Worm (Caenorhabditis elegans) whole organism, L1 larva: ENCODE results near the gene pbo-4.
A peak's percentile ranks its signal among the peaks of the same experiment; 100 is the strongest.

Experiments used
- C16A3.4 ChIP-seq: fragments of 150-350 bp; optimal IDR thresholded peaks from 2 replicates; lab custom pipeline; 2014; ENCODE audit warnings: missing biosample characterization, missing genetic modification characterization
- C34B4.2 ChIP-seq: sonication (generic microtip); optimal IDR thresholded peaks from 2 replicates; lab custom pipeline; 2017; ENCODE audit warnings: mild to moderate bottlenecking, missing genetic modification characterization, missing compliant biosample characterization
- F16B12.6 ChIP-seq: fragments of 150-350 bp; optimal IDR thresholded peaks from 2 replicates; lab custom pipeline; 2014; ENCODE audit warnings: missing biosample characterization, missing genetic modification characterization
- Y116A8C.19 ChIP-seq: sonication (generic microtip); optimal IDR thresholded peaks from 2 replicates; lab custom pipeline; 2016; ENCODE audit warnings: missing compliant biosample characterization, missing genetic modification characterization, borderline replicate concordance
- aha-1 ChIP-seq: fragments of 150-350 bp; optimal IDR thresholded peaks from 2 replicates; lab custom pipeline; 2014; ENCODE audit warnings: missing biosample characterization, missing genetic modification characterization
- alr-1 ChIP-seq: fragments of 200-800 bp; sonication (Bioruptor generic); optimal IDR thresholded peaks from 2 replicates; lab custom pipeline; 2018; ENCODE audit warnings: borderline replicate concordance, mild to moderate bottlenecking, missing genetic modification characterization, missing compliant biosample characterization
- aly-2 ChIP-seq: fragments of 150-350 bp; optimal IDR thresholded peaks from 2 replicates; lab custom pipeline; 2014; ENCODE audit warnings: missing biosample characterization, missing genetic modification characterization
- ceh-88 ChIP-seq: fragments of 200-800 bp; sonication (Bioruptor generic); IDR thresholded peaks from 2 replicates; pipeline ENCODE4 v1.3.6; 2022; ENCODE audit warnings: missing genetic modification characterization, missing compliant biosample characterization
- ces-1 ChIP-seq: fragments of 150-350 bp; optimal IDR thresholded peaks from 2 replicates; lab custom pipeline; 2014; ENCODE audit warnings: missing biosample characterization, missing genetic modification reagents, missing genetic modification characterization
- dpl-1 ChIP-seq, 3 experiments: fragments of 150-350 bp in 2 of 3; sonication (generic microtip) in 1 of 3; optimal IDR thresholded peaks; 2 replicates each; lab custom pipeline; 2014 to 2017; ENCODE audit warnings: missing biosample characterization in 3 of 3, missing genetic modification characterization in 3 of 3, missing genetic modification reagents in 3 of 3
- dsc-1 ChIP-seq: sonication (generic microtip); optimal IDR thresholded peaks from 2 replicates; lab custom pipeline; 2016; ENCODE audit warnings: mild to moderate bottlenecking, missing genetic modification characterization, missing compliant biosample characterization
- efl-1 ChIP-seq, 4 experiments: fragments of 150-350 bp; optimal IDR thresholded peaks in 3 of 4; peaks in 1 of 4; 1 replicate in 1 of 4; 2 replicates in 3 of 4; lab custom pipeline; 2014; ENCODE audit warnings: missing biosample characterization in 2 of 4, missing genetic modification characterization in 2 of 4, missing genetic modification reagents in 2 of 4
- egl-27 ChIP-seq, 2 experiments: fragments of 150-350 bp in 1 of 2; sonication (generic microtip); optimal IDR thresholded peaks; 3 replicates each; lab custom pipeline; 2017 to 2018; ENCODE audit warnings: missing biosample characterization in 2 of 2, missing genetic modification characterization in 2 of 2, missing genetic modification reagents in 2 of 2
- elt-2 ChIP-seq: sonication (generic microtip); optimal IDR thresholded peaks from 2 replicates; lab custom pipeline; 2016; ENCODE audit warnings: missing genetic modification characterization, mild to moderate bottlenecking, inconsistent platforms, missing compliant biosample characterization, missing genetic modification reagents
- elt-3 ChIP-seq, 6 experiments: fragments of 150-350 bp in 1 of 6; sonication (generic microtip); optimal IDR thresholded peaks; 2 replicates each; lab custom pipeline; 2017 to 2018; ENCODE audit warnings: missing biosample characterization in 6 of 6, missing genetic modification characterization in 6 of 6, inconsistent platforms in 1 of 6
- ets-5 ChIP-seq: fragments of 200-800 bp; sonication (Bioruptor generic); IDR thresholded peaks from 2 replicates; pipeline ENCODE4 v1.3.6; 2022; ENCODE audit warnings: missing genetic modification characterization, missing compliant biosample characterization
- hlh-17 ChIP-seq: fragments of 200-800 bp; sonication (Bioruptor generic); optimal IDR thresholded peaks from 2 replicates; lab custom pipeline; 2018; ENCODE audit warnings: missing genetic modification characterization, mild to moderate bottlenecking, missing compliant biosample characterization, moderate library complexity, borderline replicate concordance
- hpl-2 ChIP-seq: fragments of 150-350 bp; optimal IDR thresholded peaks from 2 replicates; lab custom pipeline; 2014; ENCODE audit warnings: missing biosample characterization, missing genetic modification reagents, missing genetic modification characterization
- irx-1 ChIP-seq: sonication (generic microtip); optimal IDR thresholded peaks from 2 replicates; lab custom pipeline; 2016; ENCODE audit warnings: missing genetic modification characterization, missing compliant biosample characterization
- isw-1 ChIP-seq: fragments of 200-800 bp; sonication (Bioruptor generic); IDR thresholded peaks from 2 replicates; pipeline ENCODE4 v1.3.6; 2022; ENCODE audit warnings: missing genetic modification characterization, missing compliant biosample characterization
- jun-1 ChIP-seq: fragments of 150-350 bp; optimal IDR thresholded peaks from 2 replicates; lab custom pipeline; 2014; ENCODE audit warnings: missing biosample characterization, missing genetic modification reagents, missing genetic modification characterization
- lin-13 ChIP-seq: fragments of 150-350 bp; optimal IDR thresholded peaks from 2 replicates; lab custom pipeline; 2014; ENCODE audit warnings: missing biosample characterization, missing genetic modification reagents, missing genetic modification characterization
- lin-14 ChIP-seq: fragments of 200-800 bp; sonication (Bioruptor generic); optimal IDR thresholded peaks from 2 replicates; lab custom pipeline; 2018; ENCODE audit warnings: mild to moderate bottlenecking, missing genetic modification characterization, moderate library complexity, missing compliant biosample characterization
- lin-35 ChIP-seq, 2 experiments: fragments of 150-350 bp; optimal IDR thresholded peaks; 2 replicates each; lab custom pipeline; 2014; ENCODE audit warnings: missing biosample characterization in 2 of 2, missing genetic modification characterization in 2 of 2, missing genetic modification reagents in 2 of 2
- lir-3 ChIP-seq: sonication (generic microtip); optimal IDR thresholded peaks from 2 replicates; lab custom pipeline; 2016; ENCODE audit warnings: mild to moderate bottlenecking, missing genetic modification characterization, moderate library complexity, missing compliant biosample characterization; ENCODE audit not compliant: poor library complexity
- lsy-2 ChIP-seq, 2 experiments: fragments of 150-350 bp; optimal IDR thresholded peaks; 2 replicates each; lab custom pipeline; 2014; ENCODE audit warnings: missing biosample characterization in 2 of 2, missing genetic modification characterization in 2 of 2
- mab-9 ChIP-seq: fragments of 200-800 bp; sonication (Bioruptor generic); IDR thresholded peaks from 2 replicates; pipeline ENCODE4 v1.3.6; 2022; ENCODE audit warnings: missing genetic modification reagents, missing genetic modification characterization, missing compliant biosample characterization
- nhr-11 ChIP-seq: fragments of 150-350 bp; optimal IDR thresholded peaks from 2 replicates; lab custom pipeline; 2014; ENCODE audit warnings: missing biosample characterization, missing genetic modification characterization
- nhr-12 ChIP-seq: sonication (generic microtip); optimal IDR thresholded peaks from 2 replicates; lab custom pipeline; 2017; ENCODE audit warnings: missing biosample characterization, missing genetic modification characterization
- nhr-19 ChIP-seq: fragments of 200-800 bp; sonication (Bioruptor generic); conservative IDR thresholded peaks from 2 replicates; pipeline ENCODE4 v1.3.6; 2022; ENCODE audit warnings: missing genetic modification characterization, missing compliant biosample characterization
- nhr-71 ChIP-seq: sonication (generic microtip); optimal IDR thresholded peaks from 2 replicates; lab custom pipeline; 2016; ENCODE audit warnings: mild to moderate bottlenecking, missing genetic modification characterization, moderate library complexity, missing compliant biosample characterization
- nhr-77 ChIP-seq: fragments of 150-350 bp; optimal IDR thresholded peaks from 2 replicates; lab custom pipeline; 2014; ENCODE audit warnings: missing biosample characterization, missing genetic modification characterization
- nhr-85 ChIP-seq: sonication (generic microtip); peaks from one replicate; lab custom pipeline; 2016; ENCODE audit warnings: missing genetic modification characterization, inconsistent platforms, missing compliant biosample characterization
- nhr-90 ChIP-seq: sonication (generic microtip); optimal IDR thresholded peaks from 2 replicates; lab custom pipeline; 2016; ENCODE audit warnings: mild to moderate bottlenecking, missing genetic modification characterization, missing compliant biosample characterization; ENCODE audit not compliant: poor library complexity
- pag-3 ChIP-seq: sonication (generic microtip); optimal IDR thresholded peaks from 2 replicates; lab custom pipeline; 2017; ENCODE audit warnings: missing genetic modification characterization, mild to moderate bottlenecking, missing compliant biosample characterization, antibody characterized with exemption, borderline replicate concordance; ENCODE audit not compliant: insufficient read depth
- pax-3 ChIP-seq: fragments of 200-800 bp; sonication (Bioruptor generic); optimal IDR thresholded peaks from 2 replicates; lab custom pipeline; 2018; ENCODE audit warnings: mild to moderate bottlenecking, missing genetic modification characterization, moderate library complexity, missing compliant biosample characterization
- pqm-1 ChIP-seq: sonication (generic microtip); optimal IDR thresholded peaks from 3 replicates; lab custom pipeline; 2017; ENCODE audit warnings: missing biosample characterization, missing genetic modification characterization
- rnt-1 ChIP-seq: sonication (generic microtip); optimal IDR thresholded peaks from 2 replicates; lab custom pipeline; 2016; ENCODE audit warnings: mild to moderate bottlenecking, missing genetic modification characterization, moderate library complexity, missing compliant biosample characterization
- skn-1 ChIP-seq: fragments of 150-350 bp; optimal IDR thresholded peaks from 2 replicates; lab custom pipeline; 2014; ENCODE audit warnings: missing biosample characterization, missing genetic modification characterization
- snu-23 ChIP-seq: sonication (generic microtip); optimal IDR thresholded peaks from 2 replicates; lab custom pipeline; 2016; ENCODE audit warnings: missing genetic modification characterization, missing compliant biosample characterization
- sox-4 ChIP-seq: sonication (generic microtip); optimal IDR thresholded peaks from 2 replicates; lab custom pipeline; 2016; ENCODE audit warnings: missing genetic modification characterization, missing compliant biosample characterization
- sup-37 ChIP-seq: fragments of 200-800 bp; sonication (Bioruptor generic); optimal IDR thresholded peaks from 2 replicates; lab custom pipeline; 2018; ENCODE audit warnings: mild to moderate bottlenecking, missing genetic modification characterization, missing compliant biosample characterization
- swsn-7 ChIP-seq: sonication (generic microtip); optimal IDR thresholded peaks from 2 replicates; lab custom pipeline; 2016; ENCODE audit warnings: missing genetic modification characterization, missing compliant biosample characterization
- tlp-1 ChIP-seq: fragments of 150-350 bp; optimal IDR thresholded peaks from 2 replicates; lab custom pipeline; 2014; ENCODE audit warnings: missing biosample characterization, missing genetic modification characterization
- unc-130 ChIP-seq: fragments of 150-350 bp; optimal IDR thresholded peaks from 2 replicates; lab custom pipeline; 2017; ENCODE audit warnings: missing biosample characterization, missing genetic modification characterization, inconsistent platforms
- unc-30 ChIP-seq: sonication (generic microtip); optimal IDR thresholded peaks from 2 replicates; lab custom pipeline; 2017; ENCODE audit warnings: missing biosample characterization, missing genetic modification characterization
- unc-98 ChIP-seq: fragments of 200-800 bp; sonication (Bioruptor generic); IDR thresholded peaks from 2 replicates; pipeline ENCODE4 v1.3.6; 2022; ENCODE audit warnings: missing genetic modification characterization, missing compliant biosample characterization

pbo-4 gene

DNA sequence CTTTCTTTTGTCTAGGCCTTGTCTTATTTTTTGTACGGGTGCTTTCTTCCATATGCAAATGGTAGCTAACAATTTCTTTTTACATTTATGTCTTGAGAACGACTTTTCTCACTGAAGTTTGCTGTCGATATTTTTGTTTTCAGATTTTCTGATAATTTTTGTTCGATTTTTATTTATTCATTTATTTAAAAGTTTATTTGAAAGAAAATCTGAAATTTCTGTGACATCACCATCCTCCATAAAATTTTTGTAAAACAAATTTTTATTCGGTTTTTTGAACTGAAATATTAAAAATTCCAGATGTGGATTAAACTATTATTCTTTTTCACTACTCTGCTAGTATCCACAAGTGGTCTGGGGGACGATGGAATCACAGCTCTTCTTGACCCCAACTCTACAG is at the start of gene pbo-4:
pbo-4 (plus strand) TSS at position 301 of the 400 bp plus-strand sequence.
- TF ChIP-seq dpl-1 (GFP tag; optimal IDR thresholded peaks at IDR 0.05; lab: Kevin White, UChicago) (no peak), ces-1 (GFP tag; lab: Kevin White, UChicago) (no peak), aha-1 (tag; lab: Kevin White, UChicago) (no peak), sup-37 (GFP tag; lab: Kevin White, UChicago) (no peak), elt-3 (tag; optimal IDR thresholded peaks at IDR 0.05; lab: Kevin White, UChicago) (no peak), hlh-17 (no peak), tlp-1 (no peak), alr-1 (tag; lab: Kevin White, UChicago) (no peak), mab-9 (GFP tag; lab: Robert Waterston, UW) (no peak), lin-13 (GFP tag; lab: Kevin White, UChicago) (no peak), hpl-2 (GFP tag; lab: Kevin White, UChicago) (no peak), sox-4 (tag; lab: Kevin White, UChicago) (no peak)

DNA sequence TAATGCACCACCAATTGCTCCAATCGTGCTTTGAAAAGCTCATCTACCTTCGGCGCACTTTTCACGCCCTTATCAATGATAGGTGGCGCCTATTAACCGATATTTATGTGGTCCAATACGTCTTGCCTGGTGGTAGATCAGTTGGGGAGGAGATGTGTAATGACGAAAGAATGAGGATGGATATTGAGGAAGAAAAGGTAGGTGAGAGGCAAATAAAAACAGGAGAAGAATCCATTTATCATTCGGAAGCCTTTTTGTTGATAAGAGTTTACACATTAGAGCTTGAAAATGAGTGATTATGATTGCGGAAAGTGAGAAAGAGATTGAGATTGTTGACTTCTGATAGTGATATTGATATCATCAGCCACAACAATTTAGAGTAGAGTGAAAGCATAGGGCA is 46.5 kb upstream of the pbo-4 start:
- no peak for TF ChIP-seq nhr-77 (tag; lab: Kevin White, UChicago)
- peak; percentile 32 for TF ChIP-seq lin-14
- TF ChIP-seq nhr-71 (tag; lab: Kevin White, UChicago), result peak; percentile 29
- no peak for TF ChIP-seq skn-1 (tag; lab: Kevin White, UChicago)
- no peak for TF ChIP-seq C16A3.4 (tag; lab: Kevin White, UChicago)
- TF ChIP-seq elt-2 (tag; lab: Kevin White, UChicago), result no peak
- no peak for TF ChIP-seq nhr-11
- TF ChIP-seq nhr-19 (GFP tag; lab: Robert Waterston, UW), result 0 out of 2 replicates have a peak, but pooled peaks have one; percentile 7
- TF ChIP-seq ets-5 (GFP tag; lab: Robert Waterston, UW), result no peak
- peak; percentile 64 for TF ChIP-seq rnt-1 (tag; lab: Kevin White, UChicago)
- no peak for TF ChIP-seq irx-1 (tag; lab: Kevin White, UChicago)

DNA sequence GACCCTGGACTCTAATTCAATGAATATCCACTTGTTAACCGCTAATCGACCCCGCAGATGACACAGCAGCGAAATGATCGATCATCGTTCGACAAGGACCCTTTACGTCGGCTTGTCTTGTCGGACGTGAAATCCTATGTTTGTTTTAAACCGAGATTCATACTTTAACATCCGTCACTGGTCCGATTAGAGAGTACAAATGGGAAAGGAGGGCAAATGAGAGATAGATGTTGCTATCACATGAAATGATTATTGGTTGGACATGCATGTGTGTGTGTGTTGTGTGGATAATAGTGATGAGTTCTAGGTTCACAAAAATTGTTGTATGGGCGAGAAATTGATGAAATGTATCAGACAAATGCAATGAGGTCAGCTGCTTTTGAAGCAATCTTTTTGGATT is 44.3 kb upstream of the pbo-4 start:
- TF ChIP-seq nhr-85 (tag; lab: Kevin White, UChicago) (no peak), pqm-1 (no peak), unc-130 (no peak), swsn-7 (no peak), nhr-90 (no peak), lsy-2 (tag; optimal IDR thresholded peaks at IDR 0.05; lab: Kevin White, UChicago) (peak in 1 of 2 experiments; percentile 33), pax-3 (no peak), nhr-12 (tag; lab: Kevin White, UChicago) (no peak), ets-5 (GFP tag; lab: Robert Waterston, UW) (no peak), snu-23 (GFP tag; lab: Kevin White, UChicago) (peak; percentile 12), unc-98 (GFP tag; lab: Robert Waterston, UW) (no peak), C16A3.4 (tag; lab: Kevin White, UChicago) (no peak), alr-1 (tag; lab: Kevin White, UChicago) (no peak), C34B4.2 (no peak), F16B12.6 (tag; lab: Kevin White, UChicago) (no peak), nhr-71 (tag; lab: Kevin White, UChicago) (peak; percentile 60), lin-13 (GFP tag; lab: Kevin White, UChicago) (no peak), efl-1 (optimal IDR thresholded peaks at IDR 0.05; lab: Kevin White, UChicago) (no peak), efl-1 (GFP tag; optimal IDR thresholded peaks at IDR 0.05 in 1 of 2; lab: Kevin White, UChicago) (no peak), aly-2 (tag; lab: Kevin White, UChicago) (no peak), isw-1 (no peak), ceh-88 (GFP tag; lab: Robert Waterston, UW) (no peak), jun-1 (tag; lab: Kevin White, UChicago) (no peak), pag-3 (tag; lab: Kevin White, UChicago) (no peak), lin-35 (GFP tag; optimal IDR thresholded peaks at IDR 0.05; lab: Kevin White, UChicago) (no peak), hpl-2 (GFP tag; lab: Kevin White, UChicago) (no peak), unc-30 (tag; lab: Kevin White, UChicago) (no peak), Y116A8C.19 (tag; lab: Kevin White, UChicago) (no peak), dsc-1 (tag; lab: Kevin White, UChicago) (no peak), tlp-1 (no peak), lir-3 (tag; lab: Kevin White, UChicago) (no peak), nhr-77 (tag; lab: Kevin White, UChicago) (no peak), egl-27 (tag; optimal IDR thresholded peaks at IDR 0.05; lab: Kevin White, UChicago) (no peak)
